Worm (Caenorhabditis elegans): ENCODE results near the gene C05D11.1.

The C05D11.1 gene

ce11 chrIII:6431766-6432228 is 4.6 kb upstream of the C05D11.1 start, which contains the start of the genes mrps-17 and txdc-9 (continued):
- no peak for TF ChIP-seq ztf-22 (GFP tag; optimal IDR thresholded peaks at IDR 0.05)
- peak; percentile 55 for TF ChIP-seq ztf-18 (tag; optimal IDR thresholded peaks at IDR 0.05)
- TF ChIP-seq hmg-1.2 (GFP tag; IDR thresholded peaks at IDR 0.05), result peak; percentile 47; the same call in 1 of the 2 replicates
- peak; percentile 16; the same call in 1 of the 2 replicates for TF ChIP-seq madf-6 (GFP tag; IDR thresholded peaks at IDR 0.05)
- TF ChIP-seq snpc-3.4 (tag; optimal IDR thresholded peaks at IDR 0.05), result peak; percentile 20
- TF ChIP-seq dpl-1 (GFP tag; optimal IDR thresholded peaks at IDR 0.05), result peak; percentile 36
- no peak for TF ChIP-seq bed-1 (GFP tag; IDR thresholded peaks at IDR 0.05)
- TF ChIP-seq hmg-20 (GFP tag; IDR thresholded peaks at IDR 0.05), result no peak
- TF ChIP-seq B0261.1 (tag; optimal IDR thresholded peaks at IDR 0.05), result no peak
- TF ChIP-seq ZK185.1 (tag; optimal IDR thresholded peaks at IDR 0.05; ENCODE audit: poor library complexity, severe bottlenecking), result peak; percentile 5
- TF ChIP-seq Y56A3A.18 (GFP tag; IDR thresholded peaks at IDR 0.05), result no peak
- TF ChIP-seq lin-40 (tag; optimal IDR thresholded peaks at IDR 0.05), result peak; percentile 33
- TF ChIP-seq mel-28 (tag; optimal IDR thresholded peaks at IDR 0.05; ENCODE audit: borderline replicate concordance), result no peak
- no peak for TF ChIP-seq F39B2.1 (GFP tag; IDR thresholded peaks at IDR 0.05)
- no peak for TF ChIP-seq F22D6.2 (tag; optimal IDR thresholded peaks at IDR 0.05)
- no peak for TF ChIP-seq rpc-1 (optimal IDR thresholded peaks at IDR 0.05)
- no peak for TF ChIP-seq rpc-1 (tag; optimal IDR thresholded peaks at IDR 0.05)
- 0 out of 2 replicates have a peak, but pooled peaks have one; percentile 19 for TF ChIP-seq D2030.7 (GFP tag; IDR thresholded peaks at IDR 0.05)
- TF ChIP-seq nhr-179 (tag; optimal IDR thresholded peaks at IDR 0.05), result no peak
- TF ChIP-seq nhr-27 (tag; optimal IDR thresholded peaks at IDR 0.05), result no peak
- no peak for TF ChIP-seq F57A8.1 (GFP tag; optimal IDR thresholded peaks at IDR 0.05)
- no peak for TF ChIP-seq ztf-3 (GFP tag; optimal IDR thresholded peaks at IDR 0.05)
- TF ChIP-seq somi-1 (GFP tag; optimal IDR thresholded peaks at IDR 0.05), result no peak
- TF ChIP-seq akir-1 (GFP tag; optimal IDR thresholded peaks at IDR 0.05), result no peak
- no peak for TF ChIP-seq madf-8 (GFP tag; conservative IDR thresholded peaks at IDR 0.05)
- TF ChIP-seq attf-5 (GFP tag; optimal IDR thresholded peaks at IDR 0.05), result peak; percentile 71
- TF ChIP-seq chd-7 (tag; optimal IDR thresholded peaks at IDR 0.05), result no peak
- TF ChIP-seq nhr-80 (tag; optimal IDR thresholded peaks at IDR 0.05), result no peak
- TF ChIP-seq F23B12.7 (tag; optimal IDR thresholded peaks at IDR 0.05; ENCODE audit: insufficient read depth), result peak; percentile 85
- no peak for TF ChIP-seq F10E7.11 (tag; optimal IDR thresholded peaks at IDR 0.05)
- peak; percentile 53 for TF ChIP-seq tbp1 (GFP tag; optimal IDR thresholded peaks at IDR 0.05)
- TF ChIP-seq ceh-40 (GFP tag; IDR thresholded peaks at IDR 0.05), result no peak
- TF ChIP-seq K11D2.4 (GFP tag; IDR thresholded peaks at IDR 0.05), result no peak
- no peak for TF ChIP-seq hlh-12 (tag; optimal IDR thresholded peaks at IDR 0.05)
- TF ChIP-seq Y79H2A.3 (GFP tag; conservative IDR thresholded peaks at IDR 0.05), result no peak
- TF ChIP-seq fkh-3 (tag; optimal IDR thresholded peaks at IDR 0.05), result no peak
- 0 out of 2 replicates have a peak, but pooled peaks have one; percentile 39 for TF ChIP-seq B0019.2 (GFP tag; conservative IDR thresholded peaks at IDR 0.05)
- TF ChIP-seq dox-1 (GFP tag; IDR thresholded peaks at IDR 0.05), result peak; percentile 40; the same call in 1 of the 2 replicates
- peak in 1 of 2 experiments; percentile 35 for TF ChIP-seq let-607 (tag; optimal IDR thresholded peaks at IDR 0.05)
- no peak for TF ChIP-seq K12H6.12 (tag; optimal IDR thresholded peaks at IDR 0.05)
- no peak for TF ChIP-seq snpc-4 (GFP tag; optimal IDR thresholded peaks at IDR 0.05)
- peak in 1 of 4 experiments; percentile 35 for TF ChIP-seq snpc-4 (tag; optimal IDR thresholded peaks at IDR 0.05)
- no peak for TF ChIP-seq dpff-1 (tag; optimal IDR thresholded peaks at IDR 0.05)
- TF ChIP-seq egl-44 (GFP tag; IDR thresholded peaks at IDR 0.05), result no peak
- TF ChIP-seq snpc-1.3 (tag; optimal IDR thresholded peaks at IDR 0.05; ENCODE audit: insufficient read depth), result peak; percentile 70
- no peak for TF ChIP-seq nfyb-1 (GFP tag; IDR thresholded peaks at IDR 0.05)
- TF ChIP-seq zim-3 (tag; optimal IDR thresholded peaks at IDR 0.05), result no peak
- TF ChIP-seq him-1 (tag; optimal IDR thresholded peaks at IDR 0.05), result no peak
- TF ChIP-seq tlf-1 (GFP tag; optimal IDR thresholded peaks at IDR 0.05), result no peak

All from whole organism, young adult.